ENCODE assay signal across 5 fruit fly cellular contexts in the genomic region with DNA sequence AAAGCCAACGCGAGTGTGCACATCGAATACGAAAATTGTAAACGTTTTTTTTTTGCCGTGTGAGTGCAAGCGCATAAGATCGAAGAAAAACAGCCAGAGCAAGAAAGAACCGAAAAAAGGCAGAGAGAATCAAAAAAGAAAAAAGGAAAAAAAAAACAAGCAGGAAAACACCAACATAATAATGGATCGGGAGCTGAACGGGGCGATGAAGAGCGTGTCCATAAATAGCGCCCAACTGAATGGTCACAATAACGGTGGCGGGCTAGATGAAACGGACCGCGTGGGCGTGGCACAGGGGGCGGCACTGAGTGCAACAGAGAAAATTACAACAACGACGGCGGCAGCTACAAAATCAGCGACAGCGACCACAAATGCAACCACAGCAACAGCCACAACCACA.
A peak's percentile ranks its signal among the peaks of the same experiment; 100 is the strongest.
TF ChIP-seq lines count a peak whose summit lies in the region.

No protein-coding gene starts in this region.

- TF ChIP-seq CTCF in whole organism, embryonic (GFP tag; optimal IDR thresholded peaks at IDR 0.05; lab: Kevin White, UChicago), result no peak

TF ChIP-seq in whole organism, 6 proteins besides CTCF, POLR2A, EP300 and RAD21:
- no peak for TF ChIP-seq psq (optimal IDR thresholded peaks at IDR 0.05; lab: Kevin White, UChicago)
- no peak for TF ChIP-seq CG8478 (optimal IDR thresholded peaks at IDR 0.05; lab: Kevin White, UChicago)
- TF ChIP-seq pan (optimal IDR thresholded peaks at IDR 0.05; lab: Kevin White, UChicago), result peak; percentile 57

TF ChIP-seq in whole organism, adult, 20 proteins besides CTCF, POLR2A, EP300 and RAD21:
- no peak for TF ChIP-seq Crg-1 (GFP tag; optimal IDR thresholded peaks at IDR 0.05; lab: Kevin White, UChicago)
- TF ChIP-seq Hr96 (GFP tag; optimal IDR thresholded peaks at IDR 0.05; lab: Kevin White, UChicago), result peak; percentile 34
- no peak for TF ChIP-seq CG33017 (tag; optimal IDR thresholded peaks at IDR 0.05; lab: Kevin White, UChicago)
- TF ChIP-seq ovo (GFP tag; optimal IDR thresholded peaks at IDR 0.05; lab: Kevin White, UChicago), result peak; percentile 16
- no peak for TF ChIP-seq CG7045 (GFP tag; optimal IDR thresholded peaks at IDR 0.05; lab: Kevin White, UChicago)

TF ChIP-seq in whole organism, embryonic, 481 proteins besides CTCF, POLR2A, EP300 and RAD21:
- TF ChIP-seq Drgx (GFP tag; IDR thresholded peaks at IDR 0.05; lab: Robert Waterston, UW) (peak; percentile 67), CG42726 (GFP tag; IDR thresholded peaks at IDR 0.05; lab: Robert Waterston, UW; ENCODE audit: partially characterized antibody) (0 out of 2 replicates have a peak, but pooled peaks have one; percentile 2), CG32772 (GFP tag; IDR thresholded peaks at IDR 0.05; lab: Robert Waterston, UW) (peak; percentile 55), CG15514 (GFP tag; optimal IDR thresholded peaks at IDR 0.05; lab: Kevin White, UChicago) (no peak), CG17359 (tag; optimal IDR thresholded peaks at IDR 0.05; lab: Kevin White, UChicago) (peak; percentile 3), CG3065 (GFP tag; optimal IDR thresholded peaks at IDR 0.05; lab: Kevin White, UChicago) (peak; percentile 29), sna (GFP tag; IDR thresholded peaks at IDR 0.05; lab: Robert Waterston, UW; ENCODE audit: partially characterized antibody) (0 out of 2 replicates have a peak, but pooled peaks have one; percentile 3), unpg (GFP tag; optimal IDR thresholded peaks at IDR 0.05; lab: Kevin White, UChicago) (no peak)

TF ChIP-seq in whole organism, prepupa, 60 proteins besides CTCF, POLR2A, EP300 and RAD21:
- peak; percentile 85 for TF ChIP-seq eg (GFP tag; IDR thresholded peaks at IDR 0.05; lab: Robert Waterston, UW)
- no peak for TF ChIP-seq topi (GFP tag; optimal IDR thresholded peaks at IDR 0.05; lab: Kevin White, UChicago)
- no peak for TF ChIP-seq pdm3 (GFP tag; optimal IDR thresholded peaks at IDR 0.05; lab: Kevin White, UChicago)
- TF ChIP-seq CG15336 (GFP tag; IDR thresholded peaks at IDR 0.05; lab: Robert Waterston, UW), result peak; percentile 79
- no peak for TF ChIP-seq Met (GFP tag; optimal IDR thresholded peaks at IDR 0.05; lab: Kevin White, UChicago)
- TF ChIP-seq CG6808 (GFP tag; optimal IDR thresholded peaks at IDR 0.05; lab: Kevin White, UChicago), result no peak
- no peak for TF ChIP-seq CG4318 (GFP tag; optimal IDR thresholded peaks at IDR 0.05; lab: Kevin White, UChicago)
- peak; percentile 5 for TF ChIP-seq dac (GFP tag; optimal IDR thresholded peaks at IDR 0.05; lab: Kevin White, UChicago)
- no peak for TF ChIP-seq cyc (GFP tag; optimal IDR thresholded peaks at IDR 0.05; lab: Kevin White, UChicago)
- TF ChIP-seq CG3919 (GFP tag; optimal IDR thresholded peaks at IDR 0.05; lab: Kevin White, UChicago), result no peak
- TF ChIP-seq Hr4 (GFP tag; optimal IDR thresholded peaks at IDR 0.05; lab: Kevin White, UChicago), result peak; percentile 8
- TF ChIP-seq fd85E (GFP tag; optimal IDR thresholded peaks at IDR 0.05; lab: Kevin White, UChicago), result no peak
- TF ChIP-seq lz (GFP tag; optimal IDR thresholded peaks at IDR 0.05; lab: Kevin White, UChicago), result no peak
- no peak for TF ChIP-seq CG6792 (GFP tag; optimal IDR thresholded peaks at IDR 0.05; lab: Kevin White, UChicago)
- TF ChIP-seq Gug (GFP tag; IDR thresholded peaks at IDR 0.05; lab: Robert Waterston, UW), result peak; percentile 48
- TF ChIP-seq CG11294 (GFP tag; IDR thresholded peaks at IDR 0.05; lab: Robert Waterston, UW), result 0 out of 2 replicates have a peak, but pooled peaks have one; percentile 11
- no peak for TF ChIP-seq CG10669 (GFP tag; optimal IDR thresholded peaks at IDR 0.05; lab: Kevin White, UChicago)
- TF ChIP-seq spab (GFP tag; optimal IDR thresholded peaks at IDR 0.05; lab: Kevin White, UChicago), result no peak
- peak; percentile 79 for TF ChIP-seq CG8119 (GFP tag; IDR thresholded peaks at IDR 0.05; lab: Robert Waterston, UW)
- TF ChIP-seq CG10631 (GFP tag; optimal IDR thresholded peaks at IDR 0.05; lab: Kevin White, UChicago), result no peak
- TF ChIP-seq Sox14 (GFP tag; optimal IDR thresholded peaks at IDR 0.05; lab: Kevin White, UChicago), result no peak
- TF ChIP-seq OdsH (GFP tag; optimal IDR thresholded peaks at IDR 0.05; lab: Kevin White, UChicago), result no peak
- no peak for TF ChIP-seq Smox (GFP tag; optimal IDR thresholded peaks at IDR 0.05; lab: Kevin White, UChicago)
- no peak for TF ChIP-seq svp (GFP tag; lab: Kevin White, UChicago)
- peak; percentile 52 for TF ChIP-seq Lpt (GFP tag; optimal IDR thresholded peaks at IDR 0.05; lab: Kevin White, UChicago)
- TF ChIP-seq ss (GFP tag; optimal IDR thresholded peaks at IDR 0.05; lab: Kevin White, UChicago), result peak in 1 of 2 experiments; percentile 4
- TF ChIP-seq CG6276 (GFP tag; optimal IDR thresholded peaks at IDR 0.05; lab: Kevin White, UChicago), result peak; percentile 77
- TF ChIP-seq CG6163 (GFP tag; IDR thresholded peaks at IDR 0.05; lab: Robert Waterston, UW), result peak; percentile 75
TF ChIP-seq in whole organism, prepupa: peak in this region for 11.

TF ChIP-seq in whole organism, pupa, 21 proteins besides CTCF, POLR2A, EP300 and RAD21:
- TF ChIP-seq CG4496 (GFP tag; IDR thresholded peaks at IDR 0.05; lab: Robert Waterston, UW) (peak; percentile 78), CG8159 (tag; optimal IDR thresholded peaks at IDR 0.05; lab: Kevin White, UChicago) (no peak), Pif1A (GFP tag; optimal IDR thresholded peaks at IDR 0.05; lab: Kevin White, UChicago) (no peak), rn (GFP tag; IDR thresholded peaks at IDR 0.05; lab: Robert Waterston, UW) (no peak), fd96Ca (GFP tag; IDR thresholded peaks at IDR 0.05; lab: Robert Waterston, UW) (peak; percentile 80), EcR (GFP tag; optimal IDR thresholded peaks at IDR 0.05; lab: Kevin White, UChicago) (no peak), CG12605 (GFP tag; IDR thresholded peaks at IDR 0.05; lab: Robert Waterston, UW) (peak; percentile 75), CG8301 (tag; optimal IDR thresholded peaks at IDR 0.05; lab: Kevin White, UChicago) (peak; percentile 36), Ets98B (GFP tag; IDR thresholded peaks at IDR 0.05; lab: Robert Waterston, UW) (peak; percentile 89), Pif1B (GFP tag; optimal IDR thresholded peaks at IDR 0.05; lab: Kevin White, UChicago) (peak; percentile 12), D1 (tag; optimal IDR thresholded peaks at IDR 0.05; lab: Kevin White, UChicago) (no peak), CG32121 (GFP tag; IDR thresholded peaks at IDR 0.05; lab: Robert Waterston, UW) (peak; percentile 92), gl (tag; optimal IDR thresholded peaks at IDR 0.05; lab: Kevin White, UChicago) (no peak), CG9948 (tag; optimal IDR thresholded peaks at IDR 0.05; lab: Kevin White, UChicago) (no peak), CG15710 (tag; optimal IDR thresholded peaks at IDR 0.05; lab: Kevin White, UChicago) (no peak), CG14655 (GFP tag; optimal IDR thresholded peaks at IDR 0.05; lab: Kevin White, UChicago) (peak; percentile 32)
TF ChIP-seq in whole organism, pupa: peak in this region for 8.
